Fruit fly (Drosophila melanogaster): ENCODE measurements around the gene TotX.

dm6 chr3R:20873638-20874037, 31.7 kb downstream of the TotX start, which contains the start of gene TotB:
- TF ChIP-seq insv (optimal IDR thresholded peaks at IDR 0.05): no peak
- TF ChIP-seq h (optimal IDR thresholded peaks at IDR 0.05): no peak
